Worm (Caenorhabditis elegans): ENCODE results near the gene C03G6.17.

Gene C03G6.17

DNA sequence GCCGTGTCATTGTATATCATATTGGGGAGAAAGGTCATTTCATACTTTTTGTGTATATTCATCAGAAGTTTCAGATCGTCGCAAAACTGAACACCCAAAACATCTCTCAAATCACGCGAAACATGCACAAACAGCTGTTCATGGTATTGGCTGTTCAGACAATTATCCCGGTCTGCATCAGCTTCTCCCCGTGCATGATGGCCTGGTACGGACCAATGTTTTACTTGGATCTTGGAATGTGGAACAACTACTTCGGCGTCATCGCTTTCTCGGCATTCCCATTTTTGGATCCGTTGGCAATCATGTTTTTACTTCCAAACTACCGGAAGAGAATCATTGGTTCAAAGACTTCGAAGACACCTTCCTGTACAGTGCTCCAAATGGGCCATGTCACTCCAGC lies 22.6 kb upstream of the C03G6.17 start:
- no peak for TF ChIP-seq ttx-3 (tag; optimal IDR thresholded peaks at IDR 0.05)
- no peak for TF ChIP-seq elt-2 (tag; optimal IDR thresholded peaks at IDR 0.05)
- no peak for TF ChIP-seq dve-1 (tag; optimal IDR thresholded peaks at IDR 0.05)
- TF ChIP-seq elt-4 (tag; optimal IDR thresholded peaks at IDR 0.05), result no peak
- TF ChIP-seq mec-3 (tag; optimal IDR thresholded peaks at IDR 0.05; ENCODE audit: borderline replicate concordance), result no peak
- no peak for TF ChIP-seq K09A11.1 (tag; optimal IDR thresholded peaks at IDR 0.05; ENCODE audit: insufficient read depth)
- no peak for TF ChIP-seq ceh-19 (GFP tag; optimal IDR thresholded peaks at IDR 0.05)
- no peak for TF ChIP-seq lim-6 (tag; optimal IDR thresholded peaks at IDR 0.05)
- TF ChIP-seq nfya-1 (tag; optimal IDR thresholded peaks at IDR 0.05), result no peak
- TF ChIP-seq T23F11.4 (GFP tag; optimal IDR thresholded peaks at IDR 0.05), result no peak
- TF ChIP-seq ahr-1 (tag; optimal IDR thresholded peaks at IDR 0.05), result no peak
- no peak for TF ChIP-seq sox-4 (tag; optimal IDR thresholded peaks at IDR 0.05)
- TF ChIP-seq hlh-15 (tag; optimal IDR thresholded peaks at IDR 0.05), result no peak
- TF ChIP-seq ceh-31 (tag; optimal IDR thresholded peaks at IDR 0.05), result no peak
- TF ChIP-seq ceh-18 (tag; optimal IDR thresholded peaks at IDR 0.05), result no peak
- TF ChIP-seq Y22D7AL.16 (tag; optimal IDR thresholded peaks at IDR 0.05), result no peak
- TF ChIP-seq gmeb-2 (tag; optimal IDR thresholded peaks at IDR 0.05), result no peak
- TF ChIP-seq madf-2 (tag; optimal IDR thresholded peaks at IDR 0.05), result no peak
- no peak for TF ChIP-seq rnt-1 (tag; optimal IDR thresholded peaks at IDR 0.05)

DNA sequence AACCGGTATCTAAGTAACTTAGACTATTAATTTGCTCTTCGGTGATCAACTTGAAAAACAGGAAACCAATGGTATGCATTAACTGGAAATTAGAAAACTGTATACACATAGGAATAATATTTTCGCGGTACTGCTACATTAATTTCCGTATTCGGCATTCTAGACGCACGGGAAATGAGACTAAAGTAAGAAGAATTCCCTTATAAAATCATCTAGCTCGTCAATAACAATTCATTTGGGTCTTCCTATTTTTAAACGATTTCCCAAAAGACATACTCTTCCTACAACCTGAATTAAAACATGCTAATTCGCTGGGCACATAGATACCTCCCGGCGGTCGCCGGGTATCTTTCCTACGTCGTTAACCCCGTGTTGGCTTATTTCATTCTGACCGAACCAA lies 21.4 kb upstream of the C03G6.17 start, which contains the start of gene srj-13:
Gene srj-13, plus strand, starts transcription at position 301 of the 400 bp plus-strand sequence.
- TF ChIP-seq hlh-8 (tag; optimal IDR thresholded peaks at IDR 0.05) (no peak), npax-4 (tag; optimal IDR thresholded peaks at IDR 0.05) (no peak), ceh-30 (tag; optimal IDR thresholded peaks at IDR 0.05) (no peak), hlh-30 (tag; optimal IDR thresholded peaks at IDR 0.05; ENCODE audit: insufficient read depth) (no peak), ceh-14 (tag; optimal IDR thresholded peaks at IDR 0.05) (no peak), ceh-48 (tag; optimal IDR thresholded peaks at IDR 0.05) (no peak)

DNA sequence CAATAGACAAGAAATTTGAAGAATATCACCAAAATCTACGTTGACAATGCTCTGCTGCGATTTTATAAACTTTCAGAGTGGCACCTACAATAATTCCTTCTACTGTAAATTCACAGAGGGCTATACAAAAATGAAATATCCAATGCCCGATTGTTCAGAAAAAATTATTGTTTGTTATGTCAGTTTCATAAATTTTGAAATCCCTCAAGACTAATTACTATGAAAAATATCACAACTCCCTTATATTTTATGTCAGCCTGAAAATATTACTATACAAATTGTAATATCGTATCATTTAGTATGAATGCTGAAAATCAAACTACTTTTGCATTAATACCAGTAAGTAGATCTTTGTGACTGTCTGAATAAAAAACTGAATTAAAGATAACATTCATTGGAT lies 19.7 kb upstream of the C03G6.17 start, which contains the start of gene srx-60:
Gene srx-60, plus strand, starts transcription at position 301 of the 400 bp plus-strand sequence.
- TF ChIP-seq hlh-15 (tag; optimal IDR thresholded peaks at IDR 0.05) (no peak), hlh-30 (tag; optimal IDR thresholded peaks at IDR 0.05; ENCODE audit: insufficient read depth) (no peak), zip-5 (tag; optimal IDR thresholded peaks at IDR 0.05) (no peak), ceh-48 (tag; optimal IDR thresholded peaks at IDR 0.05) (no peak), pat-9 (tag; optimal IDR thresholded peaks at IDR 0.05) (no peak), ama-1 (optimal IDR thresholded peaks at IDR 0.05) (no peak), ahr-1 (tag; optimal IDR thresholded peaks at IDR 0.05) (no peak), ttx-3 (tag; optimal IDR thresholded peaks at IDR 0.05) (no peak), lim-6 (tag; optimal IDR thresholded peaks at IDR 0.05) (no peak)

DNA sequence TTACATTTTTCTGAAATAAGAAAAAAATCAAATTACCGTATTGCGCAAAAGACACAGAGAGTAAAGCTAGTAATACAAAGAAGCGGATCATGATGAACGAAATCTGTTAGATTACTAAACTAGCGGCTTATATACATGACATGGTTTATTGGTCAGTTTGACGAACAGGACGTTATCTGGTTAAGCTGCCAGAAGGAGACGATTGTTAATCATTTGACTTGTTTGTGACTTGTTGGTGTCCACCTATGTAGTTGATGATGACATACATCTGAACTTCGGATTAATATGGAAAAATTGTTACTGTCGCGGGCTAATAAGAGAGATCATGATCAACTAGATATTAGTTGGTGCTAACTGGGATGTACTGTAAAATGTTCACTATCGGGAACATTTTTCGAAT lies 19.2 kb upstream of the C03G6.17 start, which contains the start of gene cnc-9:
Gene cnc-9, minus strand, starts transcription at position 101 of the 400 bp plus-strand sequence.
- TF ChIP-seq ahr-1 (tag; optimal IDR thresholded peaks at IDR 0.05) (no peak), elt-4 (tag; optimal IDR thresholded peaks at IDR 0.05) (no peak), odd-2 (tag; optimal IDR thresholded peaks at IDR 0.05) (no peak), T23F11.4 (GFP tag; optimal IDR thresholded peaks at IDR 0.05) (no peak), lin-11 (tag; optimal IDR thresholded peaks at IDR 0.05) (no peak), hlh-13 (GFP tag; optimal IDR thresholded peaks at IDR 0.05) (no peak), sdc-2 (tag; optimal IDR thresholded peaks at IDR 0.05) (no peak), fkh-6 (tag; optimal IDR thresholded peaks at IDR 0.05) (no peak), pag-3 (tag; optimal IDR thresholded peaks at IDR 0.05; ENCODE audit: borderline replicate concordance) (no peak), syd-9 (tag; optimal IDR thresholded peaks at IDR 0.05) (no peak), ceh-6 (GFP tag; optimal IDR thresholded peaks at IDR 0.05) (no peak), lim-6 (tag; optimal IDR thresholded peaks at IDR 0.05) (no peak), pax-1 (tag; optimal IDR thresholded peaks at IDR 0.05) (no peak), C38D4.7 (GFP tag; optimal IDR thresholded peaks at IDR 0.05) (no peak)

All from whole organism, late embryonic.